Fruit fly (Drosophila melanogaster): ENCODE results near the gene AIF.

AIF gene

dm6 chr2L:2175930-2176643 is 24.5 kb downstream of the AIF start (continued):
- no peak for TF ChIP-seq Mes4 (GFP tag; optimal IDR thresholded peaks at IDR 0.05)
- TF ChIP-seq Sry-β (GFP tag; optimal IDR thresholded peaks at IDR 0.05) = no peak
- TF ChIP-seq Doc3 (GFP tag; IDR thresholded peaks at IDR 0.05; ENCODE audit: partially characterized antibody) = no peak
- no peak for TF ChIP-seq CG16863 (GFP tag; optimal IDR thresholded peaks at IDR 0.05)
- no peak for TF ChIP-seq bowl (GFP tag; IDR thresholded peaks at IDR 0.05)
- TF ChIP-seq CG8765 (GFP tag; IDR thresholded peaks at IDR 0.05) = no peak
- no peak for TF ChIP-seq Bgb (GFP tag; IDR thresholded peaks at IDR 0.05; ENCODE audit: partially characterized antibody)
- TF ChIP-seq CG17568 (GFP tag; optimal IDR thresholded peaks at IDR 0.05) = peak; percentile 2
- TF ChIP-seq CrebB (tag; optimal IDR thresholded peaks at IDR 0.05) = no peak
- no peak for TF ChIP-seq schlank (tag; optimal IDR thresholded peaks at IDR 0.05)
- TF ChIP-seq CG4360 (GFP tag; IDR thresholded peaks at IDR 0.05) = no peak
- no peak for TF ChIP-seq pan (optimal IDR thresholded peaks at IDR 0.05)
- TF ChIP-seq pan (GFP tag; optimal IDR thresholded peaks at IDR 0.05 in 1 of 2, IDR thresholded peaks at IDR 0.05 in 1 of 2) = peak in 1 of 2 experiments; percentile 46
- TF ChIP-seq abd-A (tag; optimal IDR thresholded peaks at IDR 0.05) = no peak
- no peak for TF ChIP-seq CG7271 (tag; optimal IDR thresholded peaks at IDR 0.05)
- TF ChIP-seq gt (GFP tag; IDR thresholded peaks at IDR 0.05) = no peak
- TF ChIP-seq cwo (GFP tag; optimal IDR thresholded peaks at IDR 0.05) = peak; percentile 68
- peak; percentile 57 for TF ChIP-seq unpg (GFP tag; optimal IDR thresholded peaks at IDR 0.05)
- no peak for TF ChIP-seq CG15073 (GFP tag; optimal IDR thresholded peaks at IDR 0.05)
- no peak for TF ChIP-seq CG11398 (GFP tag; optimal IDR thresholded peaks at IDR 0.05)
- TF ChIP-seq Adf1 (GFP tag; IDR thresholded peaks at IDR 0.05) = peak; percentile 59
- TF ChIP-seq Scr (GFP tag; IDR thresholded peaks at IDR 0.05; ENCODE audit: partially characterized antibody) = no peak
- TF ChIP-seq zen2 (GFP tag; IDR thresholded peaks at IDR 0.05; ENCODE audit: partially characterized antibody) = no peak
- no peak for TF ChIP-seq inv (GFP tag; IDR thresholded peaks at IDR 0.05; ENCODE audit: partially characterized antibody)
- TF ChIP-seq danr (GFP tag; IDR thresholded peaks at IDR 0.05) = no peak
- no peak for TF ChIP-seq D (optimal IDR thresholded peaks at IDR 0.05)
- no peak for TF ChIP-seq D (GFP tag; optimal IDR thresholded peaks at IDR 0.05)
- TF ChIP-seq Sox100B (GFP tag; optimal IDR thresholded peaks at IDR 0.05) = peak; percentile 45
- peak; percentile 62 for TF ChIP-seq NFAT (GFP tag; IDR thresholded peaks at IDR 0.05)
- TF ChIP-seq CG3995 (GFP tag; optimal IDR thresholded peaks at IDR 0.05) = peak; percentile 58
- TF ChIP-seq pros (GFP tag; optimal IDR thresholded peaks at IDR 0.05) = no peak
- TF ChIP-seq TFAM (GFP tag; optimal IDR thresholded peaks at IDR 0.05) = no peak
- no peak for TF ChIP-seq Trl (optimal IDR thresholded peaks at IDR 0.05)
- TF ChIP-seq Trl (GFP tag; optimal IDR thresholded peaks at IDR 0.05) = no peak
- TF ChIP-seq ranshi (GFP tag; IDR thresholded peaks at IDR 0.05) = no peak
- no peak for TF ChIP-seq CG3726 (GFP tag; IDR thresholded peaks at IDR 0.05)
- no peak for TF ChIP-seq ara (GFP tag; IDR thresholded peaks at IDR 0.05)
- TF ChIP-seq D19B (GFP tag; optimal IDR thresholded peaks at IDR 0.05) = peak; percentile 53
- no peak for TF ChIP-seq da (GFP tag; optimal IDR thresholded peaks at IDR 0.05)
- TF ChIP-seq CG10267 (tag; optimal IDR thresholded peaks at IDR 0.05) = peak; percentile 17
- peak; percentile 48 for TF ChIP-seq CG18262 (tag; optimal IDR thresholded peaks at IDR 0.05)
- TF ChIP-seq croc (GFP tag; conservative IDR thresholded peaks at IDR 0.05) = 0 out of 3 replicates have a peak, but pooled peaks have one; percentile 15
- TF ChIP-seq Bdp1 (GFP tag; optimal IDR thresholded peaks at IDR 0.05) = no peak
- no peak for TF ChIP-seq usp (GFP tag; optimal IDR thresholded peaks at IDR 0.05)
- peak; percentile 67 for TF ChIP-seq CG12391 (tag; optimal IDR thresholded peaks at IDR 0.05)
- no peak for TF ChIP-seq br (optimal IDR thresholded peaks at IDR 0.05)
- no peak for TF ChIP-seq MTF-1 (GFP tag; optimal IDR thresholded peaks at IDR 0.05; ENCODE audit: borderline replicate concordance)
- no peak for TF ChIP-seq Sin3A (optimal IDR thresholded peaks at IDR 0.05)
- peak in 1 of 2 experiments; percentile 77 for TF ChIP-seq Hr51 (GFP tag; optimal IDR thresholded peaks at IDR 0.05)
- TF ChIP-seq H15 (GFP tag; IDR thresholded peaks at IDR 0.05) = no peak
- 0 out of 2 replicates have a peak, but pooled peaks have one; percentile 31 for TF ChIP-seq CG4730 (GFP tag; IDR thresholded peaks at IDR 0.05)
